Fruit fly (Drosophila melanogaster): Measurements from ENCODE around the gene CG10657.

CG10657 gene

DNA sequence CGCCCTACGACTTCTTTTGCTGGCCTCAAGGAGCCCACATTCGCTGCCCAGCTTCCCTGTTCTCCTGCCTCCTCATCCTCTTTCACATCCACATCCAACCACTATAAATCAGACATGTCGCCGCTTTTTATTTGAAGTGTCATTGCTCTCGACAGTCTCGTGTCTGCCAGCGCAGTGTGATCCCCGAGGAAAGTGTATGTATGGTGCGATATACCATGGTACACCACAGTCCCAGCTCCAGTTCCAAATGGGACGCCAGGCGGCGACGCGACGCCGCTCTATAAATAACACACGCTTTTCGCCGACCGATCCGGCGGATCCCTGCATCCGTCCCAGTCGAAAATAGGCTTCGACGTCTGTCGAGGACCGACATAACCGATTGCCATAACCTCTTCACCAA is 18.8 kb downstream of the CG10657 start (continued):
- TF ChIP-seq usp (GFP tag; optimal IDR thresholded peaks at IDR 0.05): no peak
- TF ChIP-seq CG2712 (tag; optimal IDR thresholded peaks at IDR 0.05): no peak
- TF ChIP-seq CG9797 (GFP tag; optimal IDR thresholded peaks at IDR 0.05): no peak
- TF ChIP-seq cato (GFP tag; optimal IDR thresholded peaks at IDR 0.05; ENCODE audit: borderline replicate concordance): no peak
- TF ChIP-seq Taf1 (GFP tag; IDR thresholded peaks at IDR 0.05): no peak
- TF ChIP-seq CG5953 (GFP tag; IDR thresholded peaks at IDR 0.05): no peak
- peak; percentile 71; the same call in 1 of the 3 replicates for TF ChIP-seq CG2199 (GFP tag; IDR thresholded peaks at IDR 0.05)
- no peak for TF ChIP-seq Rfx (GFP tag; IDR thresholded peaks at IDR 0.05)
- TF ChIP-seq CG12155 (GFP tag; optimal IDR thresholded peaks at IDR 0.05): no peak
- no peak for TF ChIP-seq kah (GFP tag; optimal IDR thresholded peaks at IDR 0.05)
- TF ChIP-seq rib (GFP tag; IDR thresholded peaks at IDR 0.05): no peak
- no peak for TF ChIP-seq Sry-β (GFP tag; optimal IDR thresholded peaks at IDR 0.05)
- TF ChIP-seq nmo (GFP tag; optimal IDR thresholded peaks at IDR 0.05): no peak
- no peak for TF ChIP-seq crp (GFP tag; optimal IDR thresholded peaks at IDR 0.05)

DNA sequence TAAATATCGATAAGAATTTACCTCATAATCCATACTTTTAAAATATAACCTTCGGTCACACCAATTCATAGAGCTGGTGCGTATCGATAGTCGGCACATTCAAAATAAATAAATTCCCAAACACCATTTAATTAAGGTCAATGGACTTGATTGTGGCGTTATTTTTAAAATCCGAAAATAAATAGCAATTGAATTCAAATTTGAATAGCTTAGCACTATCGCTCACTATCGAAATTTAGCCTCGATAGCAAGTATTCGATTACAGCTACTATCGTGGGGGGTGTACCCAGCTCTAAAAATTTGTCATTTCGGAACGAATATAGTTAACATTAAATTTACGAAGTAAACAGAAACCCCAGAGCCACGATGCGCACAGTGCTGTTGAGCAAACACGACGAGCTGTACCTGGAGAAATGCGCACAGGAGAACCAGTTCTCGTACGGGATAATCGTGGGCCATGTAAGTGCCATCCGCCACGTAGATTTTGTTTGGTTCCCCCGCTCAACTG is 25.5 kb downstream of the CG10657 start, which contains the start of gene CG10616:
Gene CG10616, plus strand, starts transcription at position 258 of the 508 bp plus-strand sequence.
- TF ChIP-seq sna (GFP tag; IDR thresholded peaks at IDR 0.05; ENCODE audit: partially characterized antibody): peak; percentile 98
- no peak for TF ChIP-seq tll (GFP tag; optimal IDR thresholded peaks at IDR 0.05)
- TF ChIP-seq CG9727 (GFP tag; optimal IDR thresholded peaks at IDR 0.05): no peak
- no peak for TF ChIP-seq CG10366 (GFP tag; IDR thresholded peaks at IDR 0.05)
- TF ChIP-seq CG10431 (GFP tag; optimal IDR thresholded peaks at IDR 0.05): no peak
- TF ChIP-seq CG18764 (GFP tag; optimal IDR thresholded peaks at IDR 0.05): no peak
- no peak for TF ChIP-seq CG7745 (tag; optimal IDR thresholded peaks at IDR 0.05)
- TF ChIP-seq CG13424 (tag; optimal IDR thresholded peaks at IDR 0.05): no peak
- TF ChIP-seq CG13123 (GFP tag; optimal IDR thresholded peaks at IDR 0.05): no peak
- no peak for TF ChIP-seq danr (GFP tag; IDR thresholded peaks at IDR 0.05)
- TF ChIP-seq ttk (GFP tag; IDR thresholded peaks at IDR 0.05): no peak
- TF ChIP-seq CG10654 (GFP tag; optimal IDR thresholded peaks at IDR 0.05): no peak
- TF ChIP-seq twi (tag; optimal IDR thresholded peaks at IDR 0.05): no peak
- no peak for TF ChIP-seq sd (tag; optimal IDR thresholded peaks at IDR 0.05)
- peak; percentile 97 for TF ChIP-seq Doc3 (GFP tag; IDR thresholded peaks at IDR 0.05; ENCODE audit: partially characterized antibody)
- TF ChIP-seq CG14667 (GFP tag; IDR thresholded peaks at IDR 0.05): no peak
- TF ChIP-seq CG15073 (GFP tag; optimal IDR thresholded peaks at IDR 0.05): no peak
- TF ChIP-seq HLH4C (GFP tag; IDR thresholded peaks at IDR 0.05; ENCODE audit: partially characterized antibody): peak; percentile 94
- no peak for TF ChIP-seq trh (GFP tag; optimal IDR thresholded peaks at IDR 0.05)
- TF ChIP-seq phol (tag; optimal IDR thresholded peaks at IDR 0.05): peak; percentile 45
- TF ChIP-seq Atf6 (GFP tag; IDR thresholded peaks at IDR 0.05): no peak
- no peak for TF ChIP-seq otp (GFP tag; IDR thresholded peaks at IDR 0.05)
- no peak for TF ChIP-seq lbe (GFP tag; optimal IDR thresholded peaks at IDR 0.05)
- TF ChIP-seq Atf3 (GFP tag; optimal IDR thresholded peaks at IDR 0.05): no peak
- no peak for TF ChIP-seq gt (GFP tag; IDR thresholded peaks at IDR 0.05)
- no peak for TF ChIP-seq ap (GFP tag; IDR thresholded peaks at IDR 0.05)
- TF ChIP-seq CG14441 (GFP tag; IDR thresholded peaks at IDR 0.05): no peak
- TF ChIP-seq CG3407 (GFP tag; optimal IDR thresholded peaks at IDR 0.05): no peak
- TF ChIP-seq CG11247 (GFP tag; IDR thresholded peaks at IDR 0.05): no peak
- TF ChIP-seq CG9797 (GFP tag; optimal IDR thresholded peaks at IDR 0.05): peak; percentile 66
- TF ChIP-seq CkIIα-i1 (GFP tag; IDR thresholded peaks at IDR 0.05): no peak
- no peak for TF ChIP-seq Atf-2 (GFP tag; optimal IDR thresholded peaks at IDR 0.05)
- TF ChIP-seq CG11560 (tag; IDR thresholded peaks at IDR 0.05): peak; percentile 96
- TF ChIP-seq zen (tag; optimal IDR thresholded peaks at IDR 0.05): no peak
- TF ChIP-seq C15 (GFP tag; IDR thresholded peaks at IDR 0.05): no peak
- peak; percentile 77 for TF ChIP-seq Dref (GFP tag; IDR thresholded peaks at IDR 0.05)
- no peak for TF ChIP-seq luna (GFP tag; optimal IDR thresholded peaks at IDR 0.05)
- no peak for TF ChIP-seq CG12769 (tag; optimal IDR thresholded peaks at IDR 0.05)

Measured in whole organism, embryonic.